Worm (Caenorhabditis elegans): ENCODE data around the gene ifp-1.
A peak's percentile ranks its signal among the peaks of the same experiment; 100 is the strongest.

The ifp-1 gene

DNA sequence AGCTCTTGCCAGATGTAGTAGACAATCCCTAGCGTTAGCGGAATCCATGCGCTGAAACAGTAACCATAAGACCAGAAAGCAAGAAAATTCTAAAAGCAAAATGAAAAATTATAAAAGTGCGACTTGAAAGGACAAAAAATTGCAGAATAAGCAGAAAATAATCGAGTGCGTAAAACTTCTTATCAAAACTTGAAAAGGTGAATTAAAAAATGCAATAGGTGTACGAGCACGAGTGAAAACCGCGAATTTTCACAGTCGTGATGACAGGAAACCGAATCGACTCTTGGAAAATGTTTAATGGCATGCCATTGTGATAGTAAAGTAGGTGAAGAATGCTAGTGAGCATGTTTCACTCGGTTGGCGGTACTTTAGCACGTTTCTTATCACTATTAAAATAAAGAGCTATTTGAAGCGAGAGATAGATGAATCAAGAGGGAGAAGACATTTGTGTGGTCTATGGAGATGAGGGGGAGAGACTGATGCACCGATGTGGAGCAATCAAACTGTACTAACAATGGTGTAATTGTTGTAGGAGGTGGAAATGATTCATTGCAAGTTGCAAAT, at the start of gene ifp-1:
Gene ifp-1, minus strand, starts transcription at position 51 of the 564 bp plus-strand sequence.
- no peak for TF ChIP-seq madf-2 (tag; optimal IDR thresholded peaks at IDR 0.05)
- peak; percentile 1 for TF ChIP-seq elt-2 (tag; optimal IDR thresholded peaks at IDR 0.05)

DNA sequence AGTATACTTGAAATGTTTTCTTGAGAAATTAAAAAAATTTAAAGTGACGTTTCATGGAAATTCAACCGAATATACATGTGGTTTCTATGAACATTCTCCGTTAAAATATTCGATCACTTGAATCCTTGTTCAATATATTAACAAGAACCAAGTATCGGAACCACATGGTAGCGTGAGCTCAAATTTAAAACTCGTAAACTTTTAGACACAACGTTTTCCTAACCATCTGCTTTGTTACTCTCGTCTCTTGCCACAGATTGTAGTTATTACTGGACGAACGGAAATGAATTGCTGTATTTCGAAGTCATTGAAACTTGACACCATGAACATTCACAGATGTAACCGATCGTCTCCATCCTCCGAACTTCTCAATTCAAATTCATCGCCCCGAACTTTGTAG, 39.1 kb upstream of the ifp-1 start:
- TF ChIP-seq ceh-19 (GFP tag; optimal IDR thresholded peaks at IDR 0.05) (no peak), nhr-11 (tag; optimal IDR thresholded peaks at IDR 0.05) (no peak), eyg-1 (tag; optimal IDR thresholded peaks at IDR 0.05) (no peak), C08G9.2 (tag; optimal IDR thresholded peaks at IDR 0.05) (no peak), ref-2 (tag; optimal IDR thresholded peaks at IDR 0.05) (no peak), unc-42 (tag; optimal IDR thresholded peaks at IDR 0.05) (no peak), dmd-4 (tag; optimal IDR thresholded peaks at IDR 0.05; ENCODE audit: borderline replicate concordance) (no peak), unc-86 (tag; optimal IDR thresholded peaks at IDR 0.05) (no peak), pqm-1 (tag; optimal IDR thresholded peaks at IDR 0.05) (no peak), ceh-14 (tag; optimal IDR thresholded peaks at IDR 0.05) (no peak)

DNA sequence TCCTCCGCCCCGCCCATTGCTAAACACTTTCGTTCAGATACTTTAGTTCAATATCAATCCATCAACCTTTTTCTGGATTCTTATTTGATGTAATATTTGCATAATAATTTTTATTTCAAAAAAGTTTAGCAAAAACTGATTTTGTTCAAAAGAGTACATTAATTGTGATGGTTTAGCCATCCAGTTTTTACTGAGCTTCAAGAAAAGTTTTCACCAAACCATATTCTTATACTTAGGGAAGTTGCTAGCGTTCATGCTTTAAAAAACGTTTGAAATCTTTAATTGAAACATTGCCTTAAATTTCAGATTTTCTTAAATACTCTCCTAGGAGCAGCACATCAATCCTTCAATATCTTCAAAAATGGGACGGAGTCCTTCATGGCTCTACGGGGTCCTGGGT, 37.3 kb upstream of the ifp-1 start, which contains the start of gene him-4:
Gene him-4, plus strand, starts transcription at position 301 of the 400 bp plus-strand sequence.
- TF ChIP-seq gmeb-2 (tag; optimal IDR thresholded peaks at IDR 0.05) (no peak), ceh-22 (tag; optimal IDR thresholded peaks at IDR 0.05) (no peak), nfya-1 (tag; optimal IDR thresholded peaks at IDR 0.05) (no peak)

DNA sequence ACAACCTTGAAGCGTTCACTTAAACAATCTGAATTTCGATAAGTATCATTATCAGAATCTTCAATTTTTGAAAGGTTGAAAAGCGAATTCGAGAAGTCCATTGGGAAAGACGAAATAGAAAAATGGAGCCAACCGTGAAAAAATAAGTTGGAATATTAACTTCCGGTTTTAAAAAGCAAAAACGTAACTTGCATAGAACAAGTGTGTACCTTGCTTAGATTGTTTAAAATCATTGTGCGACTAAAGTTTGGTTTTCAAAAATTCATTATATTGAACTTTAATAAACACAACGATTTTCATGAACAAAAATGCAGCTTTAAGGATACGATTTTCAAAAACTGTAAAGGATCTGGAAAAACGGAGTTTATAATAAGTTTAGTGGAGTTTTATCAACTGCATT, 33.6 kb upstream of the ifp-1 start, which contains the start of gene F15G9.2:
Gene F15G9.2, minus strand, starts transcription at position 101 of the 400 bp plus-strand sequence.
- TF ChIP-seq pax-1 (tag; optimal IDR thresholded peaks at IDR 0.05), result no peak
- TF ChIP-seq T23F11.4 (GFP tag; optimal IDR thresholded peaks at IDR 0.05), result no peak
- TF ChIP-seq ceh-14 (tag; optimal IDR thresholded peaks at IDR 0.05), result no peak
- no peak for TF ChIP-seq nfya-1 (tag; optimal IDR thresholded peaks at IDR 0.05)
- no peak for TF ChIP-seq hlh-15 (tag; optimal IDR thresholded peaks at IDR 0.05)
- no peak for TF ChIP-seq ztf-16 (tag; optimal IDR thresholded peaks at IDR 0.05)
- no peak for TF ChIP-seq ceh-31 (tag; optimal IDR thresholded peaks at IDR 0.05)
- no peak for TF ChIP-seq gmeb-2 (tag; optimal IDR thresholded peaks at IDR 0.05)
- TF ChIP-seq sdc-2 (tag; optimal IDR thresholded peaks at IDR 0.05), result no peak

DNA sequence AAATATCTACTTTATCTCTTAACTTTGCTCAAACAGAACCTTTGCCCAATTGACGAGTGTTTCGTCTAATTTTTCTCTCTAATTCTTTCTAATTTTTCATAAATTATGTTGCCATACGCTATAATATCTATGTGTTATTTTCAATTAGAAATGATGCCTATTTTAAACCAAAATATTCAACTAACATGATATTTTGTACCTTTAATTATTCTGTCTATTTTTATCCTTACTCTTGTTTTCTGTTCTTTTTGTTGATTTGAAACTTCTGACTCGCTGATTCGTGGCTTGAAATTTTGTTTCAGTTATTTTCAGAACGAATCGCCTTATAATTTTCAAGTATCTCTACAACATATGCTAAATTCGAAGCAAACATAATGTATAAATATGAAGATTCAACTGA, 29.5 kb upstream of the ifp-1 start, which contains the start of gene F15G9.6:
Gene F15G9.6, plus strand, starts transcription at position 301 of the 400 bp plus-strand sequence.
- TF ChIP-seq pax-1 (tag; optimal IDR thresholded peaks at IDR 0.05) (no peak), C38D4.7 (GFP tag; optimal IDR thresholded peaks at IDR 0.05) (no peak), Y22D7AL.16 (tag; optimal IDR thresholded peaks at IDR 0.05) (no peak), ztf-16 (tag; optimal IDR thresholded peaks at IDR 0.05) (no peak)

DNA sequence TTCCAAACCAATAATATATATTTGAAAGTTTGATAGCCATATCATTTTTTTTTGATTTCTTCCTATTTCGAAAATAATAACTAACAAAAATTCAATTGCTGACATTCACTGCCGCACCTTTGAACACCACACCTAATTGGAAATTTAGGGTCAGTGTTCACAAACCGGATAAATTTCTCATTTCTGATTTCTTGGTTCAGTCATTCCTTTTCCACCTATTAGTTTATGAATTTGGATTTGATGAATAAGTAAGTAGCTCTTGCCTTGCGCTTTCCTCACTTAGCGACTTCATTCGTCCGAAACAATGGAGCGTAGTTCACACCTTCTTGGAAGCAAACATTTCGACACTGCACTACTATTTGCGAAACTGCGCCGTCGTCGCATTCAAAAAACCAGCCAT, 26.1 kb upstream of the ifp-1 start, which contains the start of gene F15G9.1:
Gene F15G9.1, plus strand, starts transcription at position 301 of the 400 bp plus-strand sequence.
- TF ChIP-seq tbx-7 (tag; optimal IDR thresholded peaks at IDR 0.05) (no peak), hlh-8 (tag; optimal IDR thresholded peaks at IDR 0.05) (no peak), hlh-13 (GFP tag; optimal IDR thresholded peaks at IDR 0.05) (no peak), ceh-9 (tag; optimal IDR thresholded peaks at IDR 0.05) (no peak), ceh-31 (tag; optimal IDR thresholded peaks at IDR 0.05) (no peak), ttx-3 (tag; optimal IDR thresholded peaks at IDR 0.05) (no peak), pag-3 (tag; optimal IDR thresholded peaks at IDR 0.05; ENCODE audit: borderline replicate concordance) (no peak), rnt-1 (tag; optimal IDR thresholded peaks at IDR 0.05) (no peak), ama-1 (optimal IDR thresholded peaks at IDR 0.05) (no peak), che-1 (tag; optimal IDR thresholded peaks at IDR 0.05) (no peak), ceh-14 (tag; optimal IDR thresholded peaks at IDR 0.05) (no peak), sdc-2 (tag; optimal IDR thresholded peaks at IDR 0.05) (no peak), lim-6 (tag; optimal IDR thresholded peaks at IDR 0.05) (no peak), ref-2 (tag; optimal IDR thresholded peaks at IDR 0.05) (no peak), K09A11.1 (tag; optimal IDR thresholded peaks at IDR 0.05; ENCODE audit: insufficient read depth) (no peak), pat-9 (tag; optimal IDR thresholded peaks at IDR 0.05) (no peak), ceh-30 (tag; optimal IDR thresholded peaks at IDR 0.05) (no peak), ceh-34 (tag; optimal IDR thresholded peaks at IDR 0.05) (no peak), ceh-18 (tag; optimal IDR thresholded peaks at IDR 0.05) (no peak), T23F11.4 (GFP tag; optimal IDR thresholded peaks at IDR 0.05) (no peak)

All from whole organism, late embryonic.